Fruit fly (Drosophila melanogaster) whole organism, embryonic: ENCODE data around the gene Myo31DF.

Experiments used
- Ada2b ChIP-seq: fragments of 200-800 bp; sonication (Bioruptor generic); IDR thresholded peaks from 2 replicates; pipeline ENCODE4 v1.3.6; 2022; ENCODE audit warnings: missing biosample characterization, missing genetic modification characterization
- Asciz ChIP-seq: fragments of 200-800 bp; sonication (Bioruptor generic); optimal IDR thresholded peaks from 2 replicates; lab custom pipeline; 2017; ENCODE audit warnings: missing biosample characterization, mild to moderate bottlenecking, missing genetic modification characterization, missing genetic modification reagents
- Awh ChIP-seq: fragments of 200-800 bp; sonication (Bioruptor generic); IDR thresholded peaks from 2 replicates; pipeline ENCODE4, ENCODE4 v1.3.6; 2022; ENCODE audit warnings: missing biosample characterization, missing genetic modification characterization
- CG11695 ChIP-seq: fragments of 200-800 bp; sonication (Bioruptor generic); IDR thresholded peaks from 3 replicates; pipeline ENCODE4 v1.3.6; 2022; ENCODE audit warnings: missing biosample characterization, missing genetic modification characterization
- CG12155 ChIP-seq: fragments of 200-800 bp; sonication (Bioruptor generic); optimal IDR thresholded peaks from 3 replicates; lab custom pipeline; 2016; ENCODE audit warnings: missing biosample characterization, missing genetic modification characterization
- CG12659 ChIP-seq: fragments of 200-800 bp; sonication (Bioruptor generic); optimal IDR thresholded peaks from 3 replicates; lab custom pipeline; 2017; ENCODE audit warnings: mild to moderate bottlenecking, missing biosample characterization, missing genetic modification reagents, missing genetic modification characterization
- CG17612 ChIP-seq: fragments of 200-800 bp; sonication (Bioruptor generic); IDR thresholded peaks from 2 replicates; pipeline ENCODE4 v1.3.6; 2022; ENCODE audit warnings: missing biosample characterization, missing genetic modification characterization
- CG31388 ChIP-seq: fragments of 200-800 bp; sonication (Bioruptor generic); optimal IDR thresholded peaks from 2 replicates; lab custom pipeline; 2016; ENCODE audit warnings: missing biosample characterization, missing genetic modification characterization
- CG3163 ChIP-seq: fragments of 200-800 bp; sonication (Bioruptor generic); optimal IDR thresholded peaks from 3 replicates; lab custom pipeline; 2016; ENCODE audit warnings: missing biosample characterization, missing genetic modification characterization
- CG4282 ChIP-seq: fragments of 200-800 bp; sonication (Bioruptor generic); optimal IDR thresholded peaks from 2 replicates; lab custom pipeline; 2016; ENCODE audit warnings: missing biosample characterization, missing genetic modification characterization
- CG4617 ChIP-seq: fragments of 200-800 bp; sonication (Bioruptor generic); optimal IDR thresholded peaks from 3 replicates; lab custom pipeline; 2016; ENCODE audit warnings: missing biosample characterization, missing genetic modification characterization, borderline replicate concordance
- CG4854 ChIP-seq: fragments of 200-800 bp; sonication (Bioruptor generic); optimal IDR thresholded peaks from 2 replicates; lab custom pipeline; 2016; ENCODE audit warnings: missing biosample characterization, missing genetic modification characterization, inconsistent platforms
- CoRest ChIP-seq: fragments of 200-800 bp; sonication (Bioruptor generic); optimal IDR thresholded peaks from 3 replicates; lab custom pipeline; 2018; ENCODE audit warnings: missing biosample characterization, mild to moderate bottlenecking, missing genetic modification characterization, moderate library complexity
- Dip3 ChIP-seq: fragments of 200-800 bp; sonication (Bioruptor generic); optimal IDR thresholded peaks from 3 replicates; lab custom pipeline; 2016; ENCODE audit warnings: missing biosample characterization, missing genetic modification characterization
- HmgD ChIP-seq: fragments of 200-800 bp; sonication (Bioruptor generic); optimal IDR thresholded peaks from 3 replicates; lab custom pipeline; 2016; ENCODE audit warnings: missing biosample characterization, missing genetic modification characterization
- Hmr ChIP-seq: fragments of 200-800 bp; sonication (Bioruptor generic); optimal IDR thresholded peaks from 3 replicates; lab custom pipeline; 2017; ENCODE audit warnings: mild to moderate bottlenecking, missing biosample characterization, missing genetic modification reagents, missing genetic modification characterization
- Hmx ChIP-seq: fragments of 200-800 bp; sonication (Bioruptor generic); optimal IDR thresholded peaks from 2 replicates; lab custom pipeline; 2016; ENCODE audit warnings: missing biosample characterization, missing genetic modification characterization
- Hr39 ChIP-seq: fragments of >200 bp; optimal IDR thresholded peaks from 2 replicates; lab custom pipeline; 2017
- Hsf ChIP-seq: fragments of 200-800 bp; sonication (Bioruptor generic); optimal IDR thresholded peaks from 3 replicates; lab custom pipeline; 2016; ENCODE audit warnings: missing biosample characterization, missing genetic modification characterization
- Neu2 ChIP-seq: fragments of 200-800 bp; sonication (Bioruptor generic); optimal IDR thresholded peaks from 3 replicates; lab custom pipeline; 2016; ENCODE audit warnings: missing biosample characterization, missing genetic modification characterization, borderline replicate concordance
- Nf-YB ChIP-seq: fragments of 200-800 bp; sonication (Bioruptor generic); optimal IDR thresholded peaks from 3 replicates; lab custom pipeline; 2019; ENCODE audit warnings: missing biosample characterization, mild to moderate bottlenecking, missing genetic modification characterization, moderate library complexity
- Nf-YC ChIP-seq: fragments of 200-800 bp; optimal IDR thresholded peaks from 3 replicates; lab custom pipeline; 2019; ENCODE audit warnings: missing biosample characterization, mild to moderate bottlenecking, missing genetic modification characterization, moderate library complexity
- NfI ChIP-seq: fragments of 200-800 bp; sonication (Bioruptor generic); optimal IDR thresholded peaks from 3 replicates; lab custom pipeline; 2018; ENCODE audit warnings: missing biosample characterization, mild to moderate bottlenecking, missing genetic modification characterization, moderate library complexity
- PHDP ChIP-seq: fragments of 200-800 bp; sonication (Bioruptor generic); optimal IDR thresholded peaks from 3 replicates; lab custom pipeline; 2018; ENCODE audit warnings: missing biosample characterization, mild to moderate bottlenecking, missing genetic modification characterization, moderate library complexity
- Scr ChIP-seq: fragments of 200-800 bp; sonication (Bioruptor generic); IDR thresholded peaks from 2 replicates; pipeline ENCODE4 v1.3.6; 2022; ENCODE audit warnings: missing biosample characterization, missing genetic modification characterization; ENCODE audit not compliant: partially characterized antibody
- Side ChIP-seq: fragments of 200-800 bp; sonication (Bioruptor generic); optimal IDR thresholded peaks from 2 replicates; lab custom pipeline; 2016; ENCODE audit warnings: missing biosample characterization, missing genetic modification characterization
- al ChIP-seq: fragments of 200-800 bp; sonication (Bioruptor generic); IDR thresholded peaks from 2 replicates; pipeline ENCODE4 v1.3.6; 2022; ENCODE audit warnings: missing biosample characterization, missing genetic modification characterization
- aop ChIP-seq: fragments of 200-800 bp; sonication (Bioruptor generic); IDR thresholded peaks from 2 replicates; pipeline ENCODE4 v1.3.6; 2022; ENCODE audit warnings: missing biosample characterization, missing genetic modification characterization
- bbx ChIP-seq: fragments of 200-800 bp; sonication (Bioruptor generic); IDR thresholded peaks from 2 replicates; pipeline ENCODE4 v1.3.6; 2022; ENCODE audit warnings: missing biosample characterization, missing genetic modification characterization; ENCODE audit not compliant: partially characterized antibody
- bigmax ChIP-seq: fragments of 200-800 bp; sonication (Bioruptor generic); optimal IDR thresholded peaks from 2 replicates; lab custom pipeline; 2018; ENCODE audit warnings: missing biosample characterization, mild to moderate bottlenecking, missing genetic modification characterization
- bsh ChIP-seq, 2 experiments: fragments of 200-800 bp; sonication (Bioruptor generic); optimal IDR thresholded peaks; 2 replicates each; lab custom pipeline; 2017 to 2018; ENCODE audit warnings: mild to moderate bottlenecking in 2 of 2, missing biosample characterization in 2 of 2, missing genetic modification characterization in 2 of 2, moderate library complexity in 1 of 2
- crc ChIP-seq: fragments of 200-800 bp; sonication (Bioruptor generic); optimal IDR thresholded peaks from 2 replicates; lab custom pipeline; 2016; ENCODE audit warnings: missing biosample characterization, missing genetic modification characterization
- crol ChIP-seq: fragments of 200-800 bp; sonication (Bioruptor generic); IDR thresholded peaks from 2 replicates; pipeline ENCODE4 v1.3.6; 2022; ENCODE audit warnings: missing biosample characterization, missing genetic modification characterization
- da ChIP-seq: fragments of 200-800 bp; sonication (Bioruptor generic); optimal IDR thresholded peaks from 2 replicates; lab custom pipeline; 2016; ENCODE audit warnings: missing biosample characterization, missing genetic modification characterization
- dm ChIP-seq: fragments of 200-800 bp; sonication (Bioruptor generic); optimal IDR thresholded peaks from 3 replicates; lab custom pipeline; 2016; ENCODE audit warnings: missing biosample characterization, missing genetic modification characterization
- dmrt11E ChIP-seq: fragments of 200-800 bp; sonication (Bioruptor generic); optimal IDR thresholded peaks from 3 replicates; lab custom pipeline; 2018; ENCODE audit warnings: missing biosample characterization, mild to moderate bottlenecking, missing genetic modification characterization, moderate library complexity
- dmrt99B ChIP-seq: fragments of 200-800 bp; sonication (Bioruptor generic); optimal IDR thresholded peaks from 2 replicates; lab custom pipeline; 2018; ENCODE audit warnings: missing biosample characterization, mild to moderate bottlenecking, missing genetic modification characterization, moderate library complexity
- fd102C ChIP-seq: fragments of 200-800 bp; sonication (Bioruptor generic); optimal IDR thresholded peaks from 2 replicates; lab custom pipeline; 2018; ENCODE audit warnings: missing biosample characterization, mild to moderate bottlenecking, missing genetic modification characterization, moderate library complexity
- fd64A ChIP-seq: fragments of 200-800 bp; sonication (Bioruptor generic); optimal IDR thresholded peaks from 3 replicates; lab custom pipeline; 2018; ENCODE audit warnings: missing biosample characterization, mild to moderate bottlenecking, missing genetic modification characterization
- hth ChIP-seq: fragments of >200 bp; optimal IDR thresholded peaks from 2 replicates; lab custom pipeline; 2017; ENCODE audit warnings: inconsistent platforms
- ken ChIP-seq: fragments of 200-800 bp; sonication (Bioruptor generic); IDR thresholded peaks from 3 replicates; pipeline ENCODE4 v1.3.6; 2022; ENCODE audit warnings: missing biosample characterization, missing genetic modification characterization
- lov ChIP-seq, 2 experiments: fragments of 200-800 bp in 1 of 2; fragments of >200 bp in 1 of 2; sonication (Bioruptor generic) in 1 of 2; IDR thresholded peaks in 1 of 2; optimal IDR thresholded peaks in 1 of 2; 2 replicates in 1 of 2; 3 replicates in 1 of 2; pipeline versions ENCODE4 v1.3.6 to Lab custom; 2017 to 2022; ENCODE audit warnings: missing biosample characterization in 1 of 2, missing genetic modification characterization in 1 of 2
- phol ChIP-seq: fragments of 200-800 bp; sonication (Bioruptor generic); optimal IDR thresholded peaks from 3 replicates; lab custom pipeline; 2018; ENCODE audit warnings: missing biosample characterization, mild to moderate bottlenecking, missing genetic modification characterization, moderate library complexity
- pros ChIP-seq: fragments of 200-800 bp; sonication (Bioruptor generic); optimal IDR thresholded peaks from 3 replicates; lab custom pipeline; 2019; ENCODE audit warnings: missing biosample characterization, mild to moderate bottlenecking, missing genetic modification characterization, moderate library complexity
- repo ChIP-seq: fragments of 200-800 bp; sonication (Bioruptor generic); optimal IDR thresholded peaks from 2 replicates; lab custom pipeline; 2016; ENCODE audit warnings: missing biosample characterization, missing genetic modification characterization
- ro ChIP-seq: fragments of 200-800 bp; sonication (Bioruptor generic); IDR thresholded peaks from 2 replicates; pipeline ENCODE4 v1.3.6; 2022; ENCODE audit warnings: missing biosample characterization, missing genetic modification characterization
- row ChIP-seq: fragments of 200-800 bp; sonication (Bioruptor generic); IDR thresholded peaks from 3 replicates; pipeline ENCODE4 v1.3.6; 2022; ENCODE audit warnings: missing biosample characterization, missing genetic modification characterization
- slou ChIP-seq: fragments of 200-800 bp; sonication (Bioruptor generic); optimal IDR thresholded peaks from 3 replicates; lab custom pipeline; 2016; ENCODE audit warnings: missing biosample characterization, missing genetic modification characterization
- slp2 ChIP-seq: fragments of 200-800 bp; sonication (Bioruptor generic); optimal IDR thresholded peaks from 2 replicates; lab custom pipeline; 2016; ENCODE audit warnings: missing biosample characterization, missing genetic modification characterization
- tin ChIP-seq: fragments of 200-800 bp; sonication (Bioruptor generic); optimal IDR thresholded peaks from 3 replicates; lab custom pipeline; 2016; ENCODE audit warnings: missing biosample characterization, missing genetic modification characterization
- twi ChIP-seq: fragments of 200-800 bp; optimal IDR thresholded peaks from 2 replicates; lab custom pipeline; 2019; ENCODE audit warnings: missing biosample characterization, mild to moderate bottlenecking, missing genetic modification characterization, moderate library complexity
- zfh1 ChIP-seq: fragments of 200-800 bp; sonication (Bioruptor generic); IDR thresholded peaks from 3 replicates; pipeline ENCODE4 v1.3.6; 2022; ENCODE audit warnings: missing biosample characterization, missing genetic modification characterization

The Myo31DF gene

DNA sequence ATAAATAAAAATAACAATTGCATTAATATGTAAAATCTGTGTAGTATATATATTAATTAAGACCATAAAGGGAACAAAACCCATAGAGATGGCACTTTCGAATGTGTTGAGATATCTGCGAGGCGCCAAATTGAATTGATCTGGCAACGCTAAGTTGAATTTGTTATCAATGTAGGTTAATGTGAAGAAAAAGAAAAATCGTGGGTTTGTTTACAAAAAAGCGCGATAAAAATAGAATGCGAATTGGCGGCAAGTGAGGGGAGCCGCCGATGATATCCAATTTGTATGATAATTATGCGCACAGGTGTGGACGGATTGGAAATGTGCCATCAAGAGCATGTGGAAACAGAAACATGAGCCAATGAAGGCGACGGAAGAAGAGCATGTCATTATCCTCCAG lies 26.7 kb downstream of the Myo31DF start:
- TF ChIP-seq row (no peak), da (GFP tag; lab: Kevin White, UChicago) (no peak), CG12155 (GFP tag; lab: Kevin White, UChicago) (no peak), tin (GFP tag; lab: Kevin White, UChicago) (no peak), Nf-YC (no peak), Hr39 (lab: Kevin White, UChicago) (no peak), CG3163 (no peak), dmrt99B (tag; lab: Kevin White, UChicago) (no peak), Ada2b (no peak), fd64A (GFP tag; lab: Kevin White, UChicago) (no peak), ken (GFP tag; lab: Robert Waterston, UW) (no peak), al (no peak), twi (tag; lab: Kevin White, UChicago) (no peak), dmrt11E (tag; lab: Kevin White, UChicago) (no peak), CG11695 (GFP tag; lab: Robert Waterston, UW) (no peak), dm (no peak), slp2 (GFP tag; lab: Kevin White, UChicago) (no peak), bbx (GFP tag; lab: Robert Waterston, UW) (peak; percentile 73), hth (lab: Kevin White, UChicago) (no peak), lov (optimal IDR thresholded peaks at IDR 0.05; lab: Kevin White, UChicago) (no peak), lov (GFP tag; IDR thresholded peaks at IDR 0.05; lab: Robert Waterston, UW) (no peak), bigmax (GFP tag; lab: Kevin White, UChicago) (peak; percentile 91), HmgD (GFP tag; lab: Kevin White, UChicago) (peak; percentile 4), bsh (GFP tag; optimal IDR thresholded peaks at IDR 0.05; lab: Kevin White, UChicago) (no peak), CG31388 (no peak), Neu2 (no peak), Hmr (GFP tag; lab: Kevin White, UChicago) (no peak), aop (no peak), CG12659 (GFP tag; lab: Kevin White, UChicago) (peak; percentile 14), phol (tag; lab: Kevin White, UChicago) (no peak), pros (GFP tag; lab: Kevin White, UChicago) (no peak), Awh (no peak), Side (GFP tag; lab: Kevin White, UChicago) (no peak), CG4617 (GFP tag; lab: Kevin White, UChicago) (no peak), CG17612 (GFP tag; lab: Robert Waterston, UW) (no peak), ro (GFP tag; lab: Robert Waterston, UW) (no peak), crol (no peak; the same call in 1 of the 2 replicates), CG4282 (GFP tag; lab: Kevin White, UChicago) (no peak), Hmx (GFP tag; lab: Kevin White, UChicago) (no peak), fd102C (GFP tag; lab: Kevin White, UChicago) (no peak), PHDP (tag; lab: Kevin White, UChicago) (no peak), Asciz (GFP tag; lab: Kevin White, UChicago) (no peak), Nf-YB (GFP tag; lab: Kevin White, UChicago) (no peak), Hsf (no peak), crc (GFP tag; lab: Kevin White, UChicago) (no peak), CoRest (tag; lab: Kevin White, UChicago) (no peak), Dip3 (GFP tag; lab: Kevin White, UChicago) (no peak), NfI (GFP tag; lab: Kevin White, UChicago) (no peak), zfh1 (GFP tag; lab: Robert Waterston, UW) (no peak), slou (GFP tag; lab: Kevin White, UChicago) (no peak), repo (GFP tag; lab: Kevin White, UChicago) (no peak), Scr (peak; percentile 54; the same call in 1 of the 2 replicates), CG4854 (GFP tag; lab: Kevin White, UChicago) (no peak)
